Worm (Caenorhabditis elegans) whole organism, midembryonic: Measurements from ENCODE around the gene ceh-62.

Experiments used
- flt-1 ChIP-seq: fragments of 200-800 bp; sonication (Bioruptor generic); IDR thresholded peaks from 2 replicates; pipeline ENCODE4 v1.3.6; 2022; ENCODE audit warnings: missing genetic modification characterization, missing compliant biosample characterization
- med-1 ChIP-seq: sonication (generic microtip); optimal IDR thresholded peaks from 2 replicates; lab custom pipeline; 2017; ENCODE audit warnings: missing genetic modification characterization, mild to moderate bottlenecking, missing compliant biosample characterization, antibody characterized with exemption, missing genetic modification reagents; ENCODE audit not compliant: insufficient read depth
- ztf-23 ChIP-seq: fragments of 200-800 bp; sonication (Bioruptor generic); IDR thresholded peaks from 2 replicates; pipeline ENCODE4 v1.3.6; 2022; ENCODE audit warnings: missing genetic modification reagents, missing genetic modification characterization, missing compliant biosample characterization
- ztf-29 ChIP-seq: fragments of 200-800 bp; sonication (Bioruptor generic); IDR thresholded peaks from 2 replicates; pipeline ENCODE4 v1.3.6; 2022; ENCODE audit warnings: missing genetic modification reagents, missing genetic modification characterization, missing compliant biosample characterization

- no peak for TF ChIP-seq ztf-29 (GFP tag; lab: Robert Waterston, UW)
- no peak for TF ChIP-seq med-1
- no peak for TF ChIP-seq ztf-23 (GFP tag; lab: Robert Waterston, UW)
- TF ChIP-seq flt-1 (GFP tag; lab: Robert Waterston, UW): no peak
Measured at ce11 chrII:10805437-10805836, at the start of gene ceh-62.
